Worm (Caenorhabditis elegans) whole organism, late embryonic: ENCODE measurements around the gene srbc-43.
A peak's percentile ranks its signal among the peaks of the same experiment; 100 is the strongest.

Source experiments
- C08G9.2 ChIP-seq: sonication (generic microtip); optimal IDR thresholded peaks from 2 replicates; lab custom pipeline; 2016; ENCODE audit warnings: mild to moderate bottlenecking, missing genetic modification characterization, moderate library complexity, missing compliant biosample characterization
- C38D4.7 ChIP-seq: fragments of 200-800 bp; sonication (Bioruptor generic); optimal IDR thresholded peaks from 2 replicates; lab custom pipeline; 2018; ENCODE audit warnings: mild to moderate bottlenecking, missing genetic modification characterization, moderate library complexity, missing compliant biosample characterization
- F13H6.1 ChIP-seq: sonication (generic microtip); optimal IDR thresholded peaks from 2 replicates; lab custom pipeline; 2016; ENCODE audit warnings: missing genetic modification characterization, missing compliant biosample characterization
- K09A11.1 ChIP-seq: sonication (generic microtip); optimal IDR thresholded peaks from 2 replicates; lab custom pipeline; 2017; ENCODE audit warnings: antibody characterized with exemption, mild to moderate bottlenecking, missing genetic modification characterization, missing compliant biosample characterization; ENCODE audit not compliant: insufficient read depth
- T23F11.4 ChIP-seq: fragments of 200-800 bp; sonication (Bioruptor generic); optimal IDR thresholded peaks from 2 replicates; lab custom pipeline; 2018; ENCODE audit warnings: mild to moderate bottlenecking, missing genetic modification characterization, missing compliant biosample characterization
- Y22D7AL.16 ChIP-seq: sonication (generic microtip); optimal IDR thresholded peaks from 2 replicates; lab custom pipeline; 2016; ENCODE audit warnings: missing genetic modification characterization, missing compliant biosample characterization
- ahr-1 ChIP-seq: sonication (generic microtip); optimal IDR thresholded peaks from 2 replicates; lab custom pipeline; 2016; ENCODE audit warnings: missing genetic modification characterization, missing compliant biosample characterization
- ama-1 ChIP-seq: fragments of 150-350 bp; optimal IDR thresholded peaks from 2 replicates; lab custom pipeline; 2014
- ceh-18 ChIP-seq: sonication (generic microtip); optimal IDR thresholded peaks from 2 replicates; lab custom pipeline; 2016; ENCODE audit warnings: missing genetic modification characterization, missing compliant biosample characterization
- ceh-19 ChIP-seq: fragments of 200-800 bp; sonication (Bioruptor generic); optimal IDR thresholded peaks from 2 replicates; lab custom pipeline; 2018; ENCODE audit warnings: mild to moderate bottlenecking, missing genetic modification characterization, missing compliant biosample characterization
- ceh-2 ChIP-seq: sonication (generic microtip); optimal IDR thresholded peaks from 2 replicates; lab custom pipeline; 2016; ENCODE audit warnings: missing genotype, missing genetic modification characterization, missing compliant biosample characterization
- ceh-22 ChIP-seq: sonication (generic microtip); optimal IDR thresholded peaks from 2 replicates; lab custom pipeline; 2017; ENCODE audit warnings: missing biosample characterization, missing genetic modification characterization
- ceh-24 ChIP-seq: sonication (generic microtip); optimal IDR thresholded peaks from 2 replicates; lab custom pipeline; 2016; ENCODE audit warnings: mild to moderate bottlenecking, missing genetic modification characterization, missing compliant biosample characterization
- ceh-31 ChIP-seq: sonication (generic microtip); optimal IDR thresholded peaks from 2 replicates; lab custom pipeline; 2016; ENCODE audit warnings: missing genetic modification characterization, missing compliant biosample characterization
- ceh-34 ChIP-seq: sonication (generic microtip); optimal IDR thresholded peaks from 2 replicates; lab custom pipeline; 2016; ENCODE audit warnings: mild to moderate bottlenecking, missing genetic modification characterization, missing compliant biosample characterization
- ceh-45 ChIP-seq: fragments of 200-800 bp; sonication (Bioruptor generic); IDR thresholded peaks from 2 replicates; pipeline ENCODE4 v1.3.6; 2022; ENCODE audit warnings: missing genetic modification reagents, missing genetic modification characterization, missing compliant biosample characterization
- ceh-48 ChIP-seq: sonication (generic microtip); optimal IDR thresholded peaks from 2 replicates; lab custom pipeline; 2016; ENCODE audit warnings: missing genetic modification characterization, inconsistent platforms, missing compliant biosample characterization
- ceh-6 ChIP-seq: fragments of 200-800 bp; sonication (Bioruptor generic); optimal IDR thresholded peaks from 2 replicates; lab custom pipeline; 2018; ENCODE audit warnings: mild to moderate bottlenecking, missing genetic modification characterization, missing compliant biosample characterization
- che-1 ChIP-seq: sonication (generic microtip); optimal IDR thresholded peaks from 2 replicates; lab custom pipeline; 2016; ENCODE audit warnings: mild to moderate bottlenecking, missing genetic modification characterization, missing compliant biosample characterization
- dmd-4 ChIP-seq: sonication (generic microtip); optimal IDR thresholded peaks from 2 replicates; lab custom pipeline; 2016; ENCODE audit warnings: borderline replicate concordance, missing genetic modification characterization, missing compliant biosample characterization
- eyg-1 ChIP-seq: sonication (generic microtip); optimal IDR thresholded peaks from 2 replicates; lab custom pipeline; 2016; ENCODE audit warnings: missing genotype, missing genetic modification characterization, missing compliant biosample characterization
- fax-1 ChIP-seq: sonication (generic microtip); optimal IDR thresholded peaks from 2 replicates; lab custom pipeline; 2016; ENCODE audit warnings: missing genotype, missing genetic modification characterization, missing compliant biosample characterization
- fkh-10 ChIP-seq: fragments of 150-350 bp; optimal IDR thresholded peaks from 2 replicates; lab custom pipeline; 2014; ENCODE audit warnings: missing biosample characterization, missing genetic modification reagents, missing genetic modification characterization
- fkh-6 ChIP-seq: sonication (generic microtip); optimal IDR thresholded peaks from 2 replicates; lab custom pipeline; 2016; ENCODE audit warnings: missing genetic modification characterization, missing compliant biosample characterization
- gmeb-2 ChIP-seq: sonication (generic microtip); optimal IDR thresholded peaks from 2 replicates; lab custom pipeline; 2016; ENCODE audit warnings: missing genetic modification characterization, inconsistent platforms, missing compliant biosample characterization
- hlh-13 ChIP-seq: fragments of 200-800 bp; sonication (Bioruptor generic); optimal IDR thresholded peaks from 2 replicates; lab custom pipeline; 2018; ENCODE audit warnings: mild to moderate bottlenecking, missing genetic modification characterization, missing compliant biosample characterization
- hlh-30 ChIP-seq: sonication (generic microtip); optimal IDR thresholded peaks from 2 replicates; lab custom pipeline; 2017; ENCODE audit warnings: antibody characterized with exemption, missing genetic modification characterization, missing compliant biosample characterization; ENCODE audit not compliant: insufficient read depth
- hlh-6 ChIP-seq: sonication (generic microtip); optimal IDR thresholded peaks from 2 replicates; lab custom pipeline; 2016; ENCODE audit warnings: missing genotype, missing genetic modification characterization, missing compliant biosample characterization
- hlh-8 ChIP-seq: sonication (generic microtip); optimal IDR thresholded peaks from 2 replicates; lab custom pipeline; 2016; ENCODE audit warnings: missing genotype, missing genetic modification characterization, missing compliant biosample characterization
- lin-11 ChIP-seq: fragments of 200-800 bp; sonication (Bioruptor generic); optimal IDR thresholded peaks from 2 replicates; lab custom pipeline; 2018; ENCODE audit warnings: mild to moderate bottlenecking, missing genetic modification characterization, missing compliant biosample characterization
- madf-2 ChIP-seq: sonication (generic microtip); optimal IDR thresholded peaks from 2 replicates; lab custom pipeline; 2017; ENCODE audit warnings: missing genetic modification characterization, missing compliant biosample characterization
- mec-3 ChIP-seq: sonication (generic microtip); optimal IDR thresholded peaks from 2 replicates; lab custom pipeline; 2016; ENCODE audit warnings: borderline replicate concordance, missing genetic modification characterization, missing compliant biosample characterization
- nfya-1 ChIP-seq: sonication (generic microtip); optimal IDR thresholded peaks from 2 replicates; lab custom pipeline; 2017; ENCODE audit warnings: missing genetic modification characterization, mild to moderate bottlenecking, missing compliant biosample characterization, antibody characterized with exemption, moderate library complexity
- nhr-11 ChIP-seq: fragments of 150-350 bp; optimal IDR thresholded peaks from 2 replicates; lab custom pipeline; 2014; ENCODE audit warnings: missing biosample characterization, missing genetic modification characterization
- nhr-232 ChIP-seq: sonication (generic microtip); optimal IDR thresholded peaks from 2 replicates; lab custom pipeline; 2016; ENCODE audit warnings: missing genetic modification characterization, missing compliant biosample characterization
- odd-2 ChIP-seq: sonication (generic microtip); optimal IDR thresholded peaks from 2 replicates; lab custom pipeline; 2017; ENCODE audit warnings: antibody characterized with exemption, mild to moderate bottlenecking, missing genetic modification characterization, missing compliant biosample characterization
- pat-9 ChIP-seq: fragments of 200-800 bp; sonication (Bioruptor generic); optimal IDR thresholded peaks from 2 replicates; lab custom pipeline; 2018; ENCODE audit warnings: mild to moderate bottlenecking, missing genetic modification characterization, moderate library complexity, missing compliant biosample characterization
- pha-2 ChIP-seq: sonication (generic microtip); optimal IDR thresholded peaks from 2 replicates; lab custom pipeline; 2017; ENCODE audit warnings: mild to moderate bottlenecking, missing genetic modification characterization, missing compliant biosample characterization
- pha-4 ChIP-seq: fragments of 150-350 bp; optimal IDR thresholded peaks from 2 replicates; lab custom pipeline; 2018; ENCODE audit warnings: missing biosample characterization, missing genetic modification reagents, missing genetic modification characterization
- pros-1 ChIP-seq: fragments of 150-350 bp; optimal IDR thresholded peaks from 2 replicates; lab custom pipeline; 2014; ENCODE audit warnings: missing biosample characterization, missing genetic modification reagents, missing genetic modification characterization
- ref-2 ChIP-seq: sonication (generic microtip); optimal IDR thresholded peaks from 2 replicates; lab custom pipeline; 2016; ENCODE audit warnings: missing genetic modification characterization, missing compliant biosample characterization
- rnt-1 ChIP-seq: sonication (generic microtip); optimal IDR thresholded peaks from 2 replicates; lab custom pipeline; 2016; ENCODE audit warnings: missing genetic modification characterization, missing compliant biosample characterization
- sdc-2 ChIP-seq: sonication (generic microtip); optimal IDR thresholded peaks from 2 replicates; lab custom pipeline; 2016; ENCODE audit warnings: missing genotype, missing genetic modification characterization, missing compliant biosample characterization
- sox-2 ChIP-seq: fragments of 200-800 bp; sonication (Bioruptor generic); IDR thresholded peaks from 2 replicates; pipeline ENCODE4 v1.3.6; 2022; ENCODE audit warnings: missing genetic modification reagents, missing genetic modification characterization, missing compliant biosample characterization
- sox-4 ChIP-seq: sonication (generic microtip); optimal IDR thresholded peaks from 2 replicates; lab custom pipeline; 2017; ENCODE audit warnings: mild to moderate bottlenecking, missing genetic modification characterization, inconsistent platforms, missing compliant biosample characterization
- syd-9 ChIP-seq: sonication (generic microtip); optimal IDR thresholded peaks from 2 replicates; lab custom pipeline; 2016; ENCODE audit warnings: mild to moderate bottlenecking, missing genetic modification characterization, moderate library complexity, missing compliant biosample characterization
- tbx-2 ChIP-seq: sonication (generic microtip); optimal IDR thresholded peaks from 2 replicates; lab custom pipeline; 2016; ENCODE audit warnings: missing genetic modification characterization, missing compliant biosample characterization
- tbx-7 ChIP-seq: sonication (generic microtip); optimal IDR thresholded peaks from 2 replicates; lab custom pipeline; 2016; ENCODE audit warnings: missing genotype, missing genetic modification characterization, missing compliant biosample characterization
- ttx-3 ChIP-seq: sonication (generic microtip); optimal IDR thresholded peaks from 2 replicates; lab custom pipeline; 2016; ENCODE audit warnings: missing genetic modification reagents, missing genetic modification characterization, missing compliant biosample characterization
- unc-55 ChIP-seq: sonication (generic microtip); optimal IDR thresholded peaks from 2 replicates; lab custom pipeline; 2017; ENCODE audit warnings: missing biosample characterization, missing genetic modification reagents, missing genetic modification characterization
- unc-86 ChIP-seq: sonication (generic microtip); optimal IDR thresholded peaks from 2 replicates; lab custom pipeline; 2016; ENCODE audit warnings: missing genetic modification characterization, missing compliant biosample characterization

The srbc-43 gene

ce11 chrV:12780248-12780647 lies 10.1 kb downstream of the srbc-43 start (continued):
- no peak for TF ChIP-seq ceh-22 (tag; lab: Kevin White, UChicago)
- TF ChIP-seq ceh-2 (tag; lab: Kevin White, UChicago) = peak; percentile 82
- no peak for TF ChIP-seq tbx-7 (tag; lab: Kevin White, UChicago)
- peak; percentile 67 for TF ChIP-seq ahr-1 (tag; lab: Kevin White, UChicago)
- TF ChIP-seq K09A11.1 = peak; percentile 68
- TF ChIP-seq nfya-1 (tag; lab: Kevin White, UChicago) = peak; percentile 69
- peak; percentile 92 for TF ChIP-seq syd-9 (tag; lab: Kevin White, UChicago)
- peak; percentile 88 for TF ChIP-seq fax-1 (tag; lab: Kevin White, UChicago)
- TF ChIP-seq pha-2 (tag; lab: Kevin White, UChicago) = peak; percentile 92
- peak; percentile 89 for TF ChIP-seq nhr-232
- peak; percentile 91 for TF ChIP-seq madf-2 (tag; lab: Kevin White, UChicago)
- peak; percentile 75 for TF ChIP-seq ceh-18 (tag; lab: Kevin White, UChicago)
- TF ChIP-seq eyg-1 (tag; lab: Kevin White, UChicago) = peak; percentile 83
- TF ChIP-seq dmd-4 (tag; lab: Kevin White, UChicago) = peak; percentile 80
- peak; percentile 87 for TF ChIP-seq pat-9 (tag; lab: Kevin White, UChicago)
- TF ChIP-seq ceh-6 (GFP tag; lab: Kevin White, UChicago) = peak; percentile 92
- peak; percentile 89 for TF ChIP-seq ceh-34 (tag; lab: Kevin White, UChicago)
- TF ChIP-seq unc-86 (tag; lab: Kevin White, UChicago) = peak; percentile 88
- no peak for TF ChIP-seq ama-1
- TF ChIP-seq che-1 (tag; lab: Kevin White, UChicago) = peak; percentile 90
- peak; percentile 73 for TF ChIP-seq ceh-31 (tag; lab: Kevin White, UChicago)
- TF ChIP-seq fkh-10 (GFP tag; lab: Kevin White, UChicago) = peak; percentile 81
- TF ChIP-seq ttx-3 (tag; lab: Kevin White, UChicago) = peak; percentile 88
- TF ChIP-seq hlh-13 (GFP tag; lab: Kevin White, UChicago) = peak; percentile 80
- peak; percentile 73 for TF ChIP-seq sdc-2
- TF ChIP-seq gmeb-2 = peak; percentile 92
- peak; percentile 51 for TF ChIP-seq hlh-8 (tag; lab: Kevin White, UChicago)
- TF ChIP-seq pros-1 (tag; lab: Kevin White, UChicago) = no peak
- peak; percentile 89 for TF ChIP-seq C38D4.7 (GFP tag; lab: Kevin White, UChicago)
- peak; percentile 69 for TF ChIP-seq rnt-1 (tag; lab: Kevin White, UChicago)
- TF ChIP-seq nhr-11 = no peak
- TF ChIP-seq ref-2 = peak; percentile 91
- peak; percentile 92 for TF ChIP-seq fkh-6 (tag; lab: Kevin White, UChicago)
- peak; percentile 30 for TF ChIP-seq hlh-30 (tag; lab: Kevin White, UChicago)
- peak; percentile 96 for TF ChIP-seq hlh-6 (tag; lab: Kevin White, UChicago)
- peak; percentile 76 for TF ChIP-seq odd-2 (tag; lab: Kevin White, UChicago)
- no peak for TF ChIP-seq mec-3 (tag; lab: Kevin White, UChicago)
- peak; percentile 85 for TF ChIP-seq tbx-2 (tag; lab: Kevin White, UChicago)
- TF ChIP-seq Y22D7AL.16 (tag; lab: Kevin White, UChicago) = peak; percentile 93
- peak; percentile 77 for TF ChIP-seq ceh-48
- TF ChIP-seq unc-55 (GFP tag; lab: Kevin White, UChicago) = no peak
- TF ChIP-seq ceh-45 (GFP tag; lab: Robert Waterston, UW) = peak; percentile 96
- TF ChIP-seq C08G9.2 (tag; lab: Kevin White, UChicago) = peak; percentile 80
- TF ChIP-seq T23F11.4 (GFP tag; lab: Kevin White, UChicago) = peak; percentile 90
- peak; percentile 86 for TF ChIP-seq lin-11 (tag; lab: Kevin White, UChicago)
- peak; percentile 47 for TF ChIP-seq ceh-24 (tag; lab: Kevin White, UChicago)
- peak; percentile 95 for TF ChIP-seq ceh-19 (GFP tag; lab: Kevin White, UChicago)
- peak; percentile 88 for TF ChIP-seq sox-2 (GFP tag; lab: Robert Waterston, UW)
- TF ChIP-seq sox-4 = peak; percentile 94
- no peak for TF ChIP-seq pha-4 (tag; lab: Kevin White, UChicago)
- TF ChIP-seq F13H6.1 (tag; lab: Kevin White, UChicago) = peak; percentile 81
